Fruit fly (Drosophila melanogaster) whole organism, embryonic: ENCODE results near the gene Bap111.
A peak's percentile ranks its signal among the peaks of the same experiment; 100 is the strongest.

Experiments used
- BEAF-32 ChIP-seq: fragments of 200-800 bp; sonication (Bioruptor generic); optimal IDR thresholded peaks from 3 replicates; lab custom pipeline; 2017; ENCODE audit warnings: missing biosample characterization, missing genetic modification characterization, mild to moderate bottlenecking, moderate library complexity, missing genetic modification reagents
- Bgb ChIP-seq: fragments of 200-800 bp; sonication (Bioruptor generic); IDR thresholded peaks from 2 replicates; pipeline ENCODE4 v1.3.6; 2022; ENCODE audit warnings: missing biosample characterization, missing genetic modification characterization; ENCODE audit not compliant: partially characterized antibody
- CG10543 ChIP-seq: fragments of 200-800 bp; sonication (Bioruptor generic); optimal IDR thresholded peaks from 3 replicates; lab custom pipeline; 2017; ENCODE audit warnings: missing biosample characterization, mild to moderate bottlenecking, missing genetic modification characterization, moderate library complexity
- CG11560 ChIP-seq: fragments of 200-800 bp; sonication (Bioruptor generic); IDR thresholded peaks from 3 replicates; pipeline ENCODE4 v1.3.6; 2022; ENCODE audit warnings: missing biosample characterization, missing genetic modification characterization
- CG13624 ChIP-seq: fragments of 200-800 bp; sonication (Bioruptor generic); optimal IDR thresholded peaks from 2 replicates; lab custom pipeline; 2016; ENCODE audit warnings: missing biosample characterization, missing genetic modification characterization
- CG14710 ChIP-seq: fragments of 200-800 bp; sonication (Bioruptor generic); optimal IDR thresholded peaks from 3 replicates; lab custom pipeline; 2019; ENCODE audit warnings: missing biosample characterization, mild to moderate bottlenecking, missing genetic modification characterization, moderate library complexity
- CG15601 ChIP-seq: fragments of 200-800 bp; sonication (Bioruptor generic); optimal IDR thresholded peaks from 3 replicates; lab custom pipeline; 2019; ENCODE audit warnings: missing biosample characterization, mild to moderate bottlenecking, missing genetic modification characterization, moderate library complexity
- CG16863 ChIP-seq: fragments of 200-800 bp; sonication (Bioruptor generic); optimal IDR thresholded peaks from 3 replicates; lab custom pipeline; 2016; ENCODE audit warnings: missing biosample characterization, missing genetic modification characterization
- CG17568 ChIP-seq: fragments of 200-800 bp; sonication (Bioruptor generic); optimal IDR thresholded peaks from 2 replicates; lab custom pipeline; 2018; ENCODE audit warnings: missing biosample characterization, mild to moderate bottlenecking, missing genetic modification characterization, moderate library complexity
- CG2116 ChIP-seq: fragments of 200-800 bp; sonication (Bioruptor generic); optimal IDR thresholded peaks from 3 replicates; lab custom pipeline; 2018; ENCODE audit warnings: missing biosample characterization, mild to moderate bottlenecking, missing genetic modification characterization
- CG34376 ChIP-seq: fragments of 200-800 bp; sonication (Bioruptor generic); optimal IDR thresholded peaks from 2 replicates; lab custom pipeline; 2018; ENCODE audit warnings: missing biosample characterization, mild to moderate bottlenecking, missing genetic modification characterization
- CG3847 ChIP-seq: fragments of 200-800 bp; sonication (Bioruptor generic); IDR thresholded peaks from 2 replicates; pipeline ENCODE4 v1.3.6; 2022; ENCODE audit warnings: missing biosample characterization, missing genetic modification characterization
- CG4282 ChIP-seq: fragments of 200-800 bp; sonication (Bioruptor generic); optimal IDR thresholded peaks from 2 replicates; lab custom pipeline; 2016; ENCODE audit warnings: missing biosample characterization, missing genetic modification characterization
- CG4328 ChIP-seq: fragments of 200-800 bp; sonication (Bioruptor generic); optimal IDR thresholded peaks from 3 replicates; lab custom pipeline; 2017; ENCODE audit warnings: missing biosample characterization, missing genetic modification reagents, missing genetic modification characterization
- CG4707 ChIP-seq: fragments of 200-800 bp; sonication (Bioruptor generic); optimal IDR thresholded peaks from 2 replicates; lab custom pipeline; 2018; ENCODE audit warnings: missing biosample characterization, mild to moderate bottlenecking, missing genetic modification characterization, moderate library complexity
- CG5180 ChIP-seq: fragments of 200-800 bp; sonication (Bioruptor generic); optimal IDR thresholded peaks from 3 replicates; lab custom pipeline; 2017; ENCODE audit warnings: missing biosample characterization, missing genetic modification characterization, mild to moderate bottlenecking, moderate library complexity, missing genetic modification reagents
- CG5245 ChIP-seq: fragments of 200-800 bp; sonication (Bioruptor generic); optimal IDR thresholded peaks from 3 replicates; lab custom pipeline; 2016; ENCODE audit warnings: missing biosample characterization, missing genetic modification characterization
- CG6765 ChIP-seq: fragments of 200-800 bp; sonication (Bioruptor generic); optimal IDR thresholded peaks from 3 replicates; lab custom pipeline; 2017; ENCODE audit warnings: missing biosample characterization, mild to moderate bottlenecking, missing genetic modification characterization
- CG6791 ChIP-seq: fragments of 200-800 bp; sonication (Bioruptor generic); IDR thresholded peaks from 3 replicates; pipeline ENCODE4 v1.3.6; 2022; ENCODE audit warnings: missing biosample characterization, missing genetic modification characterization; ENCODE audit not compliant: partially characterized antibody
- CG6854 ChIP-seq: fragments of 200-800 bp; sonication (Bioruptor generic); optimal IDR thresholded peaks from 3 replicates; lab custom pipeline; 2017; ENCODE audit warnings: missing biosample characterization, mild to moderate bottlenecking, missing genetic modification characterization
- CG9215 ChIP-seq: fragments of 200-800 bp; sonication (Bioruptor generic); IDR thresholded peaks from 2 replicates; pipeline ENCODE4 v1.3.6; 2022; ENCODE audit warnings: missing biosample characterization, missing genetic modification characterization
- Deaf1 ChIP-seq: fragments of 200-800 bp; optimal IDR thresholded peaks from 3 replicates; lab custom pipeline; 2019; ENCODE audit warnings: missing biosample characterization, mild to moderate bottlenecking, missing genetic modification characterization, moderate library complexity
- Ets97D ChIP-seq: fragments of 200-800 bp; sonication (Bioruptor generic); optimal IDR thresholded peaks from 3 replicates; lab custom pipeline; 2016; ENCODE audit warnings: missing biosample characterization, missing genetic modification characterization
- Fer1 ChIP-seq: fragments of 200-800 bp; sonication (Bioruptor generic); optimal IDR thresholded peaks from 2 replicates; lab custom pipeline; 2017; ENCODE audit warnings: missing biosample characterization, mild to moderate bottlenecking, missing genetic modification characterization
- Gug ChIP-seq: fragments of 200-800 bp; sonication (Bioruptor generic); IDR thresholded peaks from 4 replicates; pipeline ENCODE4 v1.3.6; 2022; ENCODE audit warnings: missing biosample characterization, missing genetic modification characterization
- HLH4C ChIP-seq: fragments of 200-800 bp; sonication (Bioruptor generic); IDR thresholded peaks from 3 replicates; pipeline ENCODE4 v1.3.6; 2022; ENCODE audit warnings: missing biosample characterization, missing genetic modification characterization; ENCODE audit not compliant: partially characterized antibody
- HmgZ ChIP-seq: fragments of 200-800 bp; sonication (Bioruptor generic); optimal IDR thresholded peaks from 2 replicates; lab custom pipeline; 2018; ENCODE audit warnings: missing biosample characterization, mild to moderate bottlenecking, missing genetic modification characterization
- Oaz ChIP-seq: fragments of 200-800 bp; sonication (Bioruptor generic); IDR thresholded peaks from 2 replicates; pipeline ENCODE4 v1.3.6; 2022; ENCODE audit warnings: missing biosample characterization, missing genetic modification characterization
- Ssrp ChIP-seq: fragments of 200-800 bp; sonication (Bioruptor generic); optimal IDR thresholded peaks from 2 replicates; lab custom pipeline; 2018; ENCODE audit warnings: missing biosample characterization, mild to moderate bottlenecking, missing genetic modification characterization, moderate library complexity
- YL-1 ChIP-seq: fragments of 200-800 bp; sonication (Bioruptor generic); optimal IDR thresholded peaks from 3 replicates; lab custom pipeline; 2017; ENCODE audit warnings: missing biosample characterization, mild to moderate bottlenecking, missing genetic modification characterization
- ap ChIP-seq: fragments of 200-800 bp; sonication (Bioruptor generic); IDR thresholded peaks from 2 replicates; pipeline ENCODE4 v1.3.6; 2022; ENCODE audit warnings: missing biosample characterization, missing genetic modification characterization
- ara ChIP-seq: fragments of 200-800 bp; sonication (Bioruptor generic); IDR thresholded peaks from 2 replicates; pipeline ENCODE4 v1.3.6; 2022; ENCODE audit warnings: missing biosample characterization, missing genetic modification characterization
- ato ChIP-seq: fragments of 200-800 bp; sonication (Bioruptor generic); IDR thresholded peaks from 2 replicates; pipeline ENCODE4 v1.3.6; 2022; ENCODE audit warnings: missing biosample characterization, missing genetic modification characterization; ENCODE audit not compliant: partially characterized antibody
- bigmax ChIP-seq: fragments of 200-800 bp; sonication (Bioruptor generic); optimal IDR thresholded peaks from 2 replicates; lab custom pipeline; 2018; ENCODE audit warnings: missing biosample characterization, mild to moderate bottlenecking, missing genetic modification characterization
- caup ChIP-seq: fragments of 200-800 bp; sonication (Bioruptor generic); optimal IDR thresholded peaks from 3 replicates; lab custom pipeline; 2017; ENCODE audit warnings: missing biosample characterization, mild to moderate bottlenecking, missing genetic modification characterization, moderate library complexity; ENCODE audit not compliant: severe bottlenecking
- chif ChIP-seq, 2 experiments: fragments of 200-800 bp; sonication (Bioruptor generic); optimal IDR thresholded peaks; 3 replicates each; lab custom pipeline; 2016; ENCODE audit warnings: missing biosample characterization in 2 of 2, missing genetic modification characterization in 2 of 2
- chinmo ChIP-seq: fragments of 200-800 bp; sonication (Bioruptor generic); IDR thresholded peaks from 4 replicates; pipeline ENCODE4 v1.3.6; 2022; ENCODE audit warnings: missing biosample characterization, missing genetic modification characterization; ENCODE audit not compliant: partially characterized antibody
- exex ChIP-seq: fragments of 200-800 bp; sonication (Bioruptor generic); optimal IDR thresholded peaks from 4 replicates; lab custom pipeline; 2018; ENCODE audit warnings: missing biosample characterization, mild to moderate bottlenecking, missing genetic modification characterization, moderate library complexity
- fd102C ChIP-seq: fragments of 200-800 bp; sonication (Bioruptor generic); optimal IDR thresholded peaks from 2 replicates; lab custom pipeline; 2018; ENCODE audit warnings: missing biosample characterization, mild to moderate bottlenecking, missing genetic modification characterization, moderate library complexity
- kah ChIP-seq: fragments of 200-800 bp; sonication (Bioruptor generic); optimal IDR thresholded peaks from 2 replicates; lab custom pipeline; 2018; ENCODE audit warnings: missing biosample characterization, mild to moderate bottlenecking, missing genetic modification characterization
- lilli ChIP-seq: fragments of 200-800 bp; sonication (Bioruptor generic); optimal IDR thresholded peaks from 3 replicates; lab custom pipeline; 2016; ENCODE audit warnings: missing biosample characterization, missing genetic modification characterization
- mld ChIP-seq: fragments of 200-800 bp; sonication (Bioruptor generic); IDR thresholded peaks from 3 replicates; pipeline ENCODE4 v1.3.6; 2022; ENCODE audit warnings: missing biosample characterization, missing genetic modification characterization; ENCODE audit not compliant: partially characterized antibody
- odd ChIP-seq: fragments of 200-800 bp; sonication (Bioruptor generic); optimal IDR thresholded peaks from 2 replicates; lab custom pipeline; 2017; ENCODE audit warnings: missing biosample characterization, mild to moderate bottlenecking, missing genetic modification characterization
- p53 ChIP-seq: fragments of 200-800 bp; sonication (Bioruptor generic); optimal IDR thresholded peaks from 2 replicates; lab custom pipeline; 2016; ENCODE audit warnings: missing biosample characterization, missing genetic modification characterization
- run ChIP-seq: fragments of 200-800 bp; sonication (Bioruptor generic); optimal IDR thresholded peaks from 3 replicates; lab custom pipeline; 2018; ENCODE audit warnings: missing biosample characterization, mild to moderate bottlenecking, missing genetic modification characterization
- scrt ChIP-seq: fragments of 200-800 bp; sonication (Bioruptor generic); optimal IDR thresholded peaks from 2 replicates; lab custom pipeline; 2018; ENCODE audit warnings: missing biosample characterization, mild to moderate bottlenecking, missing genetic modification characterization, moderate library complexity
- sna ChIP-seq: fragments of 200-800 bp; sonication (Bioruptor generic); IDR thresholded peaks from 2 replicates; pipeline ENCODE4 v1.3.6; 2022; ENCODE audit warnings: missing biosample characterization, missing genetic modification characterization; ENCODE audit not compliant: partially characterized antibody
- ttk ChIP-seq: fragments of 200-800 bp; sonication (Bioruptor generic); IDR thresholded peaks from 2 replicates; pipeline ENCODE4 v2.1.2; 2022; ENCODE audit warnings: missing biosample characterization, missing genetic modification characterization
- vfl ChIP-seq: fragments of 200-800 bp; sonication (Bioruptor generic); optimal IDR thresholded peaks from 2 replicates; lab custom pipeline; 2016; ENCODE audit warnings: missing biosample characterization, missing genetic modification characterization

Bap111 gene

dm6 chrX:9156388-9156823, 7.3 kb downstream of the Bap111 start, which contains the start of gene His3.3B (continued):
- TF ChIP-seq BEAF-32, result peak; percentile 60
- peak; percentile 15 for TF ChIP-seq Ets97D (GFP tag; lab: Kevin White, UChicago)
- TF ChIP-seq CG2116 (GFP tag; lab: Kevin White, UChicago), result peak; percentile 73
- TF ChIP-seq Ssrp (tag; lab: Kevin White, UChicago), result no peak
- peak; percentile 18 for TF ChIP-seq CG10543 (GFP tag; lab: Kevin White, UChicago)
- no peak for TF ChIP-seq fd102C (GFP tag; lab: Kevin White, UChicago)
- TF ChIP-seq CG16863, result peak; percentile 4
- peak; percentile 21 for TF ChIP-seq scrt (GFP tag; lab: Kevin White, UChicago)
- peak; percentile 28 for TF ChIP-seq run (tag; lab: Kevin White, UChicago)
- TF ChIP-seq odd, result peak; percentile 22
- peak; percentile 54 for TF ChIP-seq CG34376 (GFP tag; lab: Kevin White, UChicago)
- peak; percentile 22 for TF ChIP-seq HmgZ (tag; lab: Kevin White, UChicago)
- 0 out of 2 replicates have a peak, but pooled peaks have one; percentile 14 for TF ChIP-seq CG3847 (GFP tag; lab: Robert Waterston, UW)
- TF ChIP-seq Bgb, result peak; percentile 48; the same call in 1 of the 2 replicates
- TF ChIP-seq caup (GFP tag; lab: Kevin White, UChicago), result peak; percentile 0
- TF ChIP-seq exex (tag; lab: Kevin White, UChicago), result no peak
- 0 out of 3 replicates have a peak, but pooled peaks have one; percentile 39 for TF ChIP-seq CG6791 (GFP tag; lab: Robert Waterston, UW)
- TF ChIP-seq CG5245 (GFP tag; lab: Kevin White, UChicago), result no peak
- no peak for TF ChIP-seq ttk (GFP tag; lab: Robert Waterston, UW)
- peak; percentile 42 for TF ChIP-seq CG14710
- peak; percentile 22 for TF ChIP-seq lilli
- no peak for TF ChIP-seq CG5180 (GFP tag; lab: Kevin White, UChicago)
- no peak for TF ChIP-seq Oaz (GFP tag; lab: Robert Waterston, UW)
- peak; percentile 28; the same call in 1 of the 3 replicates for TF ChIP-seq mld
- TF ChIP-seq CG4328 (GFP tag; lab: Kevin White, UChicago), result no peak
- peak; percentile 99 for TF ChIP-seq CG11560 (tag; lab: Robert Waterston, UW)
- TF ChIP-seq CG17568 (GFP tag; lab: Kevin White, UChicago), result no peak
- no peak for TF ChIP-seq vfl (GFP tag; lab: Kevin White, UChicago)
- TF ChIP-seq p53 (GFP tag; lab: Kevin White, UChicago), result no peak
- 0 out of 4 replicates have a peak, but pooled peaks have one; percentile 51 for TF ChIP-seq chinmo (GFP tag; lab: Robert Waterston, UW)
- peak; percentile 71 for TF ChIP-seq YL-1 (GFP tag; lab: Kevin White, UChicago)
- peak; percentile 4 for TF ChIP-seq CG4707 (GFP tag; lab: Kevin White, UChicago)
- TF ChIP-seq ap (GFP tag; lab: Robert Waterston, UW), result no peak
- peak; percentile 12 for TF ChIP-seq kah (GFP tag; lab: Kevin White, UChicago)
- TF ChIP-seq CG4282, result peak; percentile 33
- TF ChIP-seq Deaf1 (tag; lab: Kevin White, UChicago), result peak; percentile 39
- no peak for TF ChIP-seq CG9215
- peak; percentile 70 for TF ChIP-seq Fer1 (GFP tag; lab: Kevin White, UChicago)
- peak; percentile 1 for TF ChIP-seq CG13624 (GFP tag; lab: Kevin White, UChicago)
- peak; percentile 10 for TF ChIP-seq bigmax
- TF ChIP-seq CG6765 (GFP tag; lab: Kevin White, UChicago), result peak; percentile 47
- TF ChIP-seq ara (GFP tag; lab: Robert Waterston, UW), result no peak
- TF ChIP-seq HLH4C, result 0 out of 3 replicates have a peak, but pooled peaks have one; percentile 36
- peak; percentile 2 for TF ChIP-seq CG15601 (tag; lab: Kevin White, UChicago)
- TF ChIP-seq Gug (GFP tag; lab: Robert Waterston, UW), result no peak
- no peak for TF ChIP-seq sna (GFP tag; lab: Robert Waterston, UW)
- TF ChIP-seq chif (GFP tag; optimal IDR thresholded peaks at IDR 0.05; lab: Kevin White, UChicago), result no peak
- TF ChIP-seq CG6854 (GFP tag; lab: Kevin White, UChicago), result peak; percentile 60
- 0 out of 2 replicates have a peak, but pooled peaks have one; percentile 25 for TF ChIP-seq ato
